Fruit fly (Drosophila melanogaster): ENCODE measurements around the gene spag4.

Gene spag4

dm6 chr2L:11589064-11589463 is 22.5 kb downstream of the spag4 start (continued):
- TF ChIP-seq cwo (GFP tag; optimal IDR thresholded peaks at IDR 0.05), result no peak
- TF ChIP-seq Med (GFP tag), result peak; percentile 39
- no peak for TF ChIP-seq Ets65A (GFP tag)
- no peak for TF ChIP-seq lola (GFP tag; optimal IDR thresholded peaks at IDR 0.05)
- TF ChIP-seq CG13424 (tag; optimal IDR thresholded peaks at IDR 0.05), result peak; percentile 24
- TF ChIP-seq Elba2 (GFP tag; optimal IDR thresholded peaks at IDR 0.05), result no peak
- TF ChIP-seq insv (GFP tag; optimal IDR thresholded peaks at IDR 0.05), result no peak
- peak; percentile 26 for TF ChIP-seq Hmr (GFP tag; optimal IDR thresholded peaks at IDR 0.05)
- peak; percentile 1 for TF ChIP-seq CG3281 (GFP tag; optimal IDR thresholded peaks at IDR 0.05)
- no peak for TF ChIP-seq CG5953 (GFP tag; IDR thresholded peaks at IDR 0.05)
- peak; percentile 1 for TF ChIP-seq nerfin-1 (tag; optimal IDR thresholded peaks at IDR 0.05)
- no peak for TF ChIP-seq wdn (GFP tag; IDR thresholded peaks at IDR 0.05)
- TF ChIP-seq emc (GFP tag; optimal IDR thresholded peaks at IDR 0.05), result no peak
- TF ChIP-seq Oli (tag; optimal IDR thresholded peaks at IDR 0.05), result peak; percentile 41
- TF ChIP-seq Abd-B (GFP tag; optimal IDR thresholded peaks at IDR 0.05), result no peak
- TF ChIP-seq Dfd (GFP tag; optimal IDR thresholded peaks at IDR 0.05), result no peak
- peak; percentile 26 for TF ChIP-seq CG18262 (tag; optimal IDR thresholded peaks at IDR 0.05)
- no peak for TF ChIP-seq CG11456 (GFP tag; IDR thresholded peaks at IDR 0.05)
- no peak for TF ChIP-seq CG18476 (GFP tag; optimal IDR thresholded peaks at IDR 0.05)
- TF ChIP-seq CG13287 (GFP tag; IDR thresholded peaks at IDR 0.05; ENCODE audit: partially characterized antibody), result no peak
- peak in 1 of 2 experiments; percentile 51 for TF ChIP-seq Hr51 (GFP tag; optimal IDR thresholded peaks at IDR 0.05)
- no peak for TF ChIP-seq slp2 (GFP tag; optimal IDR thresholded peaks at IDR 0.05)
- no peak for TF ChIP-seq CG11723 (GFP tag; optimal IDR thresholded peaks at IDR 0.05)
- no peak for TF ChIP-seq eve (GFP tag; optimal IDR thresholded peaks at IDR 0.05)
- peak; percentile 26 for TF ChIP-seq CG15269 (tag; optimal IDR thresholded peaks at IDR 0.05)
- peak; percentile 14 for TF ChIP-seq D19A (tag; optimal IDR thresholded peaks at IDR 0.05)
- TF ChIP-seq CG2712 (tag; optimal IDR thresholded peaks at IDR 0.05), result peak; percentile 20
- no peak for TF ChIP-seq CG14710 (tag; optimal IDR thresholded peaks at IDR 0.05)
- TF ChIP-seq Bteb2 (GFP tag; optimal IDR thresholded peaks at IDR 0.05), result no peak
- TF ChIP-seq phol (tag; optimal IDR thresholded peaks at IDR 0.05), result peak; percentile 35
- TF ChIP-seq BtbVII (GFP tag; optimal IDR thresholded peaks at IDR 0.05), result no peak
- TF ChIP-seq CG10543 (GFP tag; optimal IDR thresholded peaks at IDR 0.05), result no peak
- 0 out of 2 replicates have a peak, but pooled peaks have one; percentile 10 for TF ChIP-seq Xrp1 (GFP tag; IDR thresholded peaks at IDR 0.05)
- peak; percentile 13 for TF ChIP-seq oc (tag; optimal IDR thresholded peaks at IDR 0.05)
- no peak for TF ChIP-seq pho (GFP tag; optimal IDR thresholded peaks at IDR 0.05)
- no peak for TF ChIP-seq CG1603 (tag; optimal IDR thresholded peaks at IDR 0.05)
- peak; percentile 62 for TF ChIP-seq row (GFP tag; IDR thresholded peaks at IDR 0.05)
- peak; percentile 2 for TF ChIP-seq tio (GFP tag; optimal IDR thresholded peaks at IDR 0.05)
- TF ChIP-seq CG6765 (GFP tag; optimal IDR thresholded peaks at IDR 0.05), result no peak
- peak; percentile 15 for TF ChIP-seq Sox100B (GFP tag; optimal IDR thresholded peaks at IDR 0.05)
- no peak for TF ChIP-seq Kr (GFP tag; optimal IDR thresholded peaks at IDR 0.05)
- TF ChIP-seq zen (tag; optimal IDR thresholded peaks at IDR 0.05), result no peak
- peak; percentile 58 for TF ChIP-seq CoRest (tag; optimal IDR thresholded peaks at IDR 0.05)
- 0 out of 3 replicates have a peak, but pooled peaks have one; percentile 10 for TF ChIP-seq CG11695 (GFP tag; IDR thresholded peaks at IDR 0.05)
- no peak for TF ChIP-seq slou (GFP tag; optimal IDR thresholded peaks at IDR 0.05)
- peak; percentile 47 for TF ChIP-seq CG7839 (tag; optimal IDR thresholded peaks at IDR 0.05)
- peak; percentile 77 for TF ChIP-seq D19B (GFP tag; optimal IDR thresholded peaks at IDR 0.05)
- peak; percentile 37 for TF ChIP-seq nmo (GFP tag; optimal IDR thresholded peaks at IDR 0.05)
- TF ChIP-seq CG31441 (GFP tag; IDR thresholded peaks at IDR 0.05), result 0 out of 2 replicates have a peak, but pooled peaks have one; percentile 21
- TF ChIP-seq Awh (GFP tag; IDR thresholded peaks at IDR 0.05), result no peak
